Worm (Caenorhabditis elegans) whole organism, L2 larva: ENCODE results near the gene prx-14.

Source experiments
- Y55F3AM.14 ChIP-seq: fragments of 200-800 bp; sonication (Bioruptor generic); optimal IDR thresholded peaks from 2 replicates; lab custom pipeline; 2018; ENCODE audit warnings: mild to moderate bottlenecking, missing genetic modification characterization, missing compliant biosample characterization
- ZK546.5 ChIP-seq: sonication (generic microtip); optimal IDR thresholded peaks from 2 replicates; lab custom pipeline; 2017; ENCODE audit warnings: missing biosample characterization, missing genetic modification characterization
- fos-1 ChIP-seq: fragments of 150-350 bp; optimal IDR thresholded peaks from 2 replicates; lab custom pipeline; 2014; ENCODE audit warnings: missing biosample characterization, missing genetic modification characterization
- lin-13 ChIP-seq: fragments of 150-350 bp; optimal IDR thresholded peaks from 2 replicates; lab custom pipeline; 2014; ENCODE audit warnings: missing biosample characterization, missing genetic modification reagents, missing genetic modification characterization
- lin-39 ChIP-seq: fragments of 150-350 bp; optimal IDR thresholded peaks from 2 replicates; lab custom pipeline; 2014; ENCODE audit warnings: missing biosample characterization, missing genetic modification reagents, missing genetic modification characterization
- nhr-12 ChIP-seq: fragments of 150-350 bp; optimal IDR thresholded peaks from 2 replicates; lab custom pipeline; 2014; ENCODE audit warnings: missing biosample characterization, missing genetic modification characterization
- ztf-11 ChIP-seq: sonication (generic microtip); optimal IDR thresholded peaks from 2 replicates; lab custom pipeline; 2017; ENCODE audit warnings: missing biosample characterization, missing genetic modification characterization

DNA sequence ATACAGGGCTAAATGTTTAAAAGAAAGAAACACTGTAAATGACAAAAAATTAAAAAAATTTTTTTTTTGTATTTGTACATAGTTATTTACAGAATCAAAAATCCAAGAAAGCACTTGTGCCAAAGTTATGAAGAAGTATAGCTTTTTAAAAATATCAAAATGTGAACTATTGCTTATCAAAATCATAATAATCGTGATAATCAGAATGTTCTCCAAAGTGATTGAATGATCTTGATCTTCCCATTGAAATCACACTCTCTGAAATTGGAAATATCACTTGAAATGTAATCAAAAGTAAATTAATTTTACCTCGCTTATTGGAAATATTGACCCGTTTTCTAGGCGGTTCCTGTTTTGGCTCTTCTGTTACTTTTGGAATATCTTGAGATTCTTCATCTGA lies 43.6 kb downstream of the prx-14 start:
- no peak for TF ChIP-seq nhr-12 (tag; lab: Kevin White, UChicago)
- TF ChIP-seq lin-39 (tag; lab: Kevin White, UChicago) = no peak
- TF ChIP-seq lin-13 (GFP tag; lab: Kevin White, UChicago) = no peak
- TF ChIP-seq fos-1 (tag; lab: Kevin White, UChicago) = no peak
- no peak for TF ChIP-seq ztf-11 (tag; lab: Kevin White, UChicago)
- no peak for TF ChIP-seq Y55F3AM.14 (GFP tag; lab: Kevin White, UChicago)
- TF ChIP-seq ZK546.5 = no peak
